Worm (Caenorhabditis elegans): Measurements from ENCODE around the gene gsp-2.

DNA sequence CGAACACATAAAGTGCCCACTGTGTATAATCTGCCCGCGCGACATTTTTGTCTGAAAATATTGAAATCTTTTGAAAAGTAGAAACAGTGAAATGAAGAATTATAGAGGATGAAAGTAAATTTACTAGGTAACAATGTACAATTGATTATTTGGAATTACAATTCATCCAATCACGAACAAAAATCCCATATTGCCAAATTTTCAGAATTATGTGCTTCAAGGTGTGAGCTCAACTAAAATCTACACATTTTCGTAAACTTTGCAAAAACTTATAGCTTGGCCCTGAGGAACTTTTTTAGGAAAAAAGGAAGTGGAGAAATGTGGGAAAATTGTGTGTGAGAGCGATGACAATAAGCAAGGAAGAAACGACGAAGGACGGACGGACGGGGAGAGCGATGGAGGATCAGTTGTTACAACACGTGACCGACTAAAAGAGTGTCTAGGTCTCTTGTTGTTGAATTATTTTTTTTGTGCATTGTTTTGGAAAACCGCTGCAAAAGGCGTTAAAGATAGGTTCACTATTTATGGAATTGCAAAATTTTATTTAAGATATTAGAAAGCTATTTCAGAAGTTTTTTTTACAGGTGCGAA lies 38.4 kb downstream of the gsp-2 start, which contains the start of gene mml-1:
- TF ChIP-seq nhr-28 (tag; optimal IDR thresholded peaks at IDR 0.05), result no peak
- TF ChIP-seq lsy-2 (tag; optimal IDR thresholded peaks at IDR 0.05), result no peak
- no peak for TF ChIP-seq mep-1 (tag; optimal IDR thresholded peaks at IDR 0.05)
- no peak for TF ChIP-seq drap-1 (GFP tag; optimal IDR thresholded peaks at IDR 0.05)
- no peak for TF ChIP-seq lin-13 (tag; optimal IDR thresholded peaks at IDR 0.05)
- no peak for TF ChIP-seq mab-5 (tag; optimal IDR thresholded peaks at IDR 0.05)
- TF ChIP-seq unc-39 (tag; optimal IDR thresholded peaks at IDR 0.05), result no peak
- no peak for TF ChIP-seq elt-3 (tag; optimal IDR thresholded peaks at IDR 0.05)
- TF ChIP-seq pha-4 (tag; optimal IDR thresholded peaks at IDR 0.05), result no peak
- no peak for TF ChIP-seq ces-1 (GFP tag; optimal IDR thresholded peaks at IDR 0.05)
- no peak for TF ChIP-seq ztf-11 (tag; optimal IDR thresholded peaks at IDR 0.05)
- no peak for TF ChIP-seq ceh-83 (GFP tag; optimal IDR thresholded peaks at IDR 0.05)
